Worm (Caenorhabditis elegans): ENCODE results near the gene F40F11.3.

- TF ChIP-seq pha-4 (tag; optimal IDR thresholded peaks at IDR 0.05) (no peak), ama-1 (optimal IDR thresholded peaks at IDR 0.05) (no peak), ama-1 (GFP tag; optimal IDR thresholded peaks at IDR 0.05) (no peak), mel-28 (tag; optimal IDR thresholded peaks at IDR 0.05; ENCODE audit: borderline replicate concordance) (no peak), ztf-6 (GFP tag; IDR thresholded peaks at IDR 0.05) (no peak), snpc-3.4 (tag; optimal IDR thresholded peaks at IDR 0.05) (no peak), unc-130 (GFP tag; optimal IDR thresholded peaks at IDR 0.05) (no peak), F39B2.1 (GFP tag; IDR thresholded peaks at IDR 0.05) (no peak), tbx-9 (tag; optimal IDR thresholded peaks at IDR 0.05; ENCODE audit: borderline replicate concordance) (no peak), him-1 (tag; optimal IDR thresholded peaks at IDR 0.05) (no peak), hmg-20 (GFP tag; IDR thresholded peaks at IDR 0.05) (no peak)
These were observed 5.9 kb upstream of the F40F11.3 start for ce11 chrIV:11599717-11600116.
